Fruit fly (Drosophila melanogaster): ENCODE measurements around the gene Ndc1.

- TF ChIP-seq Eip74EF (GFP tag; optimal IDR thresholded peaks at IDR 0.05) = no peak
- no peak for TF ChIP-seq kni (GFP tag; optimal IDR thresholded peaks at IDR 0.05)
- TF ChIP-seq CG7786 (GFP tag; optimal IDR thresholded peaks at IDR 0.05) = no peak
- TF ChIP-seq da (GFP tag; optimal IDR thresholded peaks at IDR 0.05) = no peak
- no peak for TF ChIP-seq CG7271 (tag; optimal IDR thresholded peaks at IDR 0.05)
- no peak for TF ChIP-seq CG8290 (GFP tag; optimal IDR thresholded peaks at IDR 0.05)
- no peak for TF ChIP-seq CG8290 (tag; optimal IDR thresholded peaks at IDR 0.05)
- no peak for TF ChIP-seq Scr (GFP tag; IDR thresholded peaks at IDR 0.05; ENCODE audit: partially characterized antibody)
- TF ChIP-seq psq (GFP tag; optimal IDR thresholded peaks at IDR 0.05) = no peak
- TF ChIP-seq Mrtf (GFP tag; IDR thresholded peaks at IDR 0.05) = no peak
- TF ChIP-seq Mad (GFP tag; optimal IDR thresholded peaks at IDR 0.05) = no peak
- TF ChIP-seq CG12219 (GFP tag; optimal IDR thresholded peaks at IDR 0.05) = no peak
- no peak for TF ChIP-seq CG2889 (GFP tag; IDR thresholded peaks at IDR 0.05)
These were observed 18.4 kb downstream of the Ndc1 start for dm6 chr3R:23942550-23942949.
